Fruit fly (Drosophila melanogaster) whole organism, embryonic: ENCODE data around the gene Reck.

Experiments used
- CG10462 ChIP-seq: fragments of 200-800 bp; sonication (Bioruptor generic); optimal IDR thresholded peaks from 2 replicates; lab custom pipeline; 2016; ENCODE audit warnings: missing biosample characterization, missing genetic modification characterization
- CG17568 ChIP-seq: fragments of 200-800 bp; sonication (Bioruptor generic); optimal IDR thresholded peaks from 2 replicates; lab custom pipeline; 2018; ENCODE audit warnings: missing biosample characterization, mild to moderate bottlenecking, missing genetic modification characterization, moderate library complexity
- CG17612 ChIP-seq: fragments of 200-800 bp; sonication (Bioruptor generic); IDR thresholded peaks from 2 replicates; pipeline ENCODE4 v1.3.6; 2022; ENCODE audit warnings: missing biosample characterization, missing genetic modification characterization
- Lpt ChIP-seq: fragments of >200 bp; optimal IDR thresholded peaks from 2 replicates; lab custom pipeline; 2018; ENCODE audit warnings: missing biosample characterization, missing genetic modification characterization
- dysf ChIP-seq: fragments of 200-800 bp; sonication (Bioruptor generic); IDR thresholded peaks from 3 replicates; pipeline ENCODE4 v1.3.6; 2022; ENCODE audit warnings: missing biosample characterization, missing genetic modification characterization
- emc ChIP-seq: fragments of 200-800 bp; sonication (Bioruptor generic); optimal IDR thresholded peaks from 2 replicates; lab custom pipeline; 2016; ENCODE audit warnings: missing biosample characterization, missing genetic modification characterization
- exex ChIP-seq: fragments of 200-800 bp; sonication (Bioruptor generic); optimal IDR thresholded peaks from 4 replicates; lab custom pipeline; 2018; ENCODE audit warnings: missing biosample characterization, mild to moderate bottlenecking, missing genetic modification characterization, moderate library complexity
- h ChIP-seq: fragments of >200 bp; optimal IDR thresholded peaks from 2 replicates; lab custom pipeline; 2017
- stc ChIP-seq: fragments of 200-800 bp; sonication (Bioruptor generic); IDR thresholded peaks from 2 replicates; pipeline ENCODE4 v1.3.6; 2022; ENCODE audit warnings: missing biosample characterization, missing genetic modification characterization

- no peak for TF ChIP-seq exex
- TF ChIP-seq Lpt, result no peak
- TF ChIP-seq CG17612, result no peak
- no peak for TF ChIP-seq dysf (GFP tag; lab: Robert Waterston, UW)
- TF ChIP-seq h (lab: Kevin White, UChicago), result no peak
- no peak for TF ChIP-seq CG10462 (GFP tag; lab: Kevin White, UChicago)
- no peak for TF ChIP-seq stc
- TF ChIP-seq emc (GFP tag; lab: Kevin White, UChicago), result no peak
- TF ChIP-seq CG17568 (GFP tag; lab: Kevin White, UChicago), result no peak
Measured at dm6 chr3L:14992025-14992424, 21.8 kb downstream of the Reck start, which contains the start of gene Zip71B.
